Fruit fly (Drosophila melanogaster): ENCODE measurements around the gene CG43954.

- TF ChIP-seq CG10669 (GFP tag; optimal IDR thresholded peaks at IDR 0.05) (no peak), CG8119 (GFP tag; IDR thresholded peaks at IDR 0.05) (no peak; the same call in 2 of the 3 replicates), CG15336 (GFP tag; IDR thresholded peaks at IDR 0.05) (no peak), topi (GFP tag; optimal IDR thresholded peaks at IDR 0.05) (no peak), esn (GFP tag; optimal IDR thresholded peaks at IDR 0.05) (no peak), CG6163 (GFP tag; IDR thresholded peaks at IDR 0.05) (no peak), Blimp-1 (GFP tag; optimal IDR thresholded peaks at IDR 0.05) (no peak), net (GFP tag; optimal IDR thresholded peaks at IDR 0.05) (no peak), OdsH (GFP tag; optimal IDR thresholded peaks at IDR 0.05) (no peak), achi (GFP tag; optimal IDR thresholded peaks at IDR 0.05) (no peak), Sox102F (GFP tag; optimal IDR thresholded peaks at IDR 0.05) (no peak), cyc (GFP tag; optimal IDR thresholded peaks at IDR 0.05) (no peak), CG31627 (GFP tag; optimal IDR thresholded peaks at IDR 0.05) (no peak), Gug (GFP tag; IDR thresholded peaks at IDR 0.05) (0 out of 2 replicates have a peak, but pooled peaks have one; percentile 30)
Measured at dm6 chr3L:16646865-16647459, 64.5 kb downstream of the CG43954 start.

Data from whole organism, prepupa.